Worm (Caenorhabditis elegans) whole organism, L2 larva: ENCODE results near the gene ZK370.4.
A peak's percentile ranks its signal among the peaks of the same experiment; 100 is the strongest.

ENCODE experiments used
- C34F6.9 ChIP-seq: fragments of 150-350 bp; optimal IDR thresholded peaks from 2 replicates; lab custom pipeline; 2014; ENCODE audit warnings: missing biosample characterization, missing genetic modification characterization
- F13H6.1 ChIP-seq: sonication (generic microtip); optimal IDR thresholded peaks from 2 replicates; lab custom pipeline; 2016; ENCODE audit warnings: missing genetic modification characterization, missing compliant biosample characterization
- R02D3.7 ChIP-seq: fragments of 150-350 bp; optimal IDR thresholded peaks from 2 replicates; lab custom pipeline; 2014; ENCODE audit warnings: missing biosample characterization, missing genetic modification characterization
- Y55F3AM.14 ChIP-seq: fragments of 200-800 bp; sonication (Bioruptor generic); optimal IDR thresholded peaks from 2 replicates; lab custom pipeline; 2018; ENCODE audit warnings: mild to moderate bottlenecking, missing genetic modification characterization, missing compliant biosample characterization
- ZK546.5 ChIP-seq: sonication (generic microtip); optimal IDR thresholded peaks from 2 replicates; lab custom pipeline; 2017; ENCODE audit warnings: missing biosample characterization, missing genetic modification characterization
- alr-1 ChIP-seq: fragments of 150-350 bp; optimal IDR thresholded peaks from 2 replicates; lab custom pipeline; 2014; ENCODE audit warnings: missing biosample characterization, missing genetic modification characterization
- aly-2 ChIP-seq: fragments of 150-350 bp; optimal IDR thresholded peaks from 2 replicates; lab custom pipeline; 2014; ENCODE audit warnings: missing biosample characterization, missing genetic modification characterization
- ama-1 ChIP-seq: fragments of 150-350 bp; optimal IDR thresholded peaks from 2 replicates; lab custom pipeline; 2018; ENCODE audit warnings: inconsistent platforms
- blmp-1 ChIP-seq: sonication (generic microtip); optimal IDR thresholded peaks from 2 replicates; lab custom pipeline; 2017; ENCODE audit warnings: missing genetic modification characterization, mild to moderate bottlenecking, missing compliant biosample characterization, antibody characterized with exemption, moderate library complexity; ENCODE audit not compliant: insufficient read depth
- ceh-16 ChIP-seq: fragments of 150-350 bp; optimal IDR thresholded peaks from 2 replicates; lab custom pipeline; 2014; ENCODE audit warnings: missing biosample characterization, missing genetic modification characterization
- ceh-82 ChIP-seq: fragments of 150-350 bp; optimal IDR thresholded peaks from 2 replicates; lab custom pipeline; 2014; ENCODE audit warnings: missing biosample characterization, missing genetic modification characterization
- crh-2 ChIP-seq: sonication (generic microtip); optimal IDR thresholded peaks from 2 replicates; lab custom pipeline; 2017; ENCODE audit warnings: missing biosample characterization, missing genetic modification characterization
- dmd-4 ChIP-seq: sonication (generic microtip); optimal IDR thresholded peaks from 2 replicates; lab custom pipeline; 2017; ENCODE audit warnings: missing biosample characterization, missing genetic modification characterization
- egl-27 ChIP-seq: sonication (generic microtip); optimal IDR thresholded peaks from 3 replicates; lab custom pipeline; 2017; ENCODE audit warnings: missing biosample characterization, missing genetic modification reagents, missing genetic modification characterization
- elt-1 ChIP-seq: fragments of 150-350 bp; optimal IDR thresholded peaks from 2 replicates; lab custom pipeline; 2014; ENCODE audit warnings: missing biosample characterization, missing genetic modification characterization
- elt-3 ChIP-seq: sonication (generic microtip); optimal IDR thresholded peaks from 2 replicates; lab custom pipeline; 2017; ENCODE audit warnings: missing biosample characterization, missing genetic modification characterization
- fos-1 ChIP-seq: fragments of 150-350 bp; optimal IDR thresholded peaks from 2 replicates; lab custom pipeline; 2014; ENCODE audit warnings: missing biosample characterization, missing genetic modification characterization
- gmeb-1 ChIP-seq: fragments of 150-350 bp; optimal IDR thresholded peaks from 2 replicates; lab custom pipeline; 2014; ENCODE audit warnings: missing biosample characterization, missing genetic modification characterization
- lin-11 ChIP-seq: fragments of 150-350 bp; sonication (generic microtip); optimal IDR thresholded peaks from 2 replicates; lab custom pipeline; 2014; ENCODE audit warnings: missing biosample characterization, missing genetic modification characterization, inconsistent platforms, mixed read lengths
- lin-13 ChIP-seq: fragments of 150-350 bp; optimal IDR thresholded peaks from 2 replicates; lab custom pipeline; 2014; ENCODE audit warnings: missing biosample characterization, missing genetic modification reagents, missing genetic modification characterization
- lin-39 ChIP-seq: fragments of 150-350 bp; optimal IDR thresholded peaks from 2 replicates; lab custom pipeline; 2014; ENCODE audit warnings: missing biosample characterization, missing genetic modification reagents, missing genetic modification characterization
- lsy-2 ChIP-seq, 2 experiments: fragments of 150-350 bp in 1 of 2; sonication (generic microtip) in 1 of 2; optimal IDR thresholded peaks; 2 replicates each; lab custom pipeline; 2014 to 2017; ENCODE audit warnings: missing biosample characterization in 2 of 2, missing genetic modification characterization in 2 of 2
- mab-5 ChIP-seq: fragments of 150-350 bp; optimal IDR thresholded peaks from 2 replicates; lab custom pipeline; 2014; ENCODE audit warnings: missing biosample characterization, missing genetic modification characterization
- mbf-1 ChIP-seq: sonication (generic microtip); optimal IDR thresholded peaks from 2 replicates; lab custom pipeline; 2017; ENCODE audit warnings: missing biosample characterization, missing genetic modification characterization
- mdl-1 ChIP-seq, 2 experiments: fragments of 150-350 bp in 1 of 2; sonication (generic microtip) in 1 of 2; optimal IDR thresholded peaks; 2 replicates each; lab custom pipeline; 2017; ENCODE audit warnings: missing biosample characterization in 2 of 2, missing genetic modification characterization in 2 of 2
- nhr-10 ChIP-seq: sonication (generic microtip); optimal IDR thresholded peaks from 2 replicates; lab custom pipeline; 2017; ENCODE audit warnings: missing biosample characterization, missing genetic modification characterization
- nhr-11 ChIP-seq: fragments of 150-350 bp; optimal IDR thresholded peaks from 2 replicates; lab custom pipeline; 2014; ENCODE audit warnings: missing biosample characterization, missing genetic modification characterization
- nhr-12 ChIP-seq: fragments of 150-350 bp; optimal IDR thresholded peaks from 2 replicates; lab custom pipeline; 2014; ENCODE audit warnings: missing biosample characterization, missing genetic modification characterization
- nhr-129 ChIP-seq: fragments of 150-350 bp; optimal IDR thresholded peaks from 2 replicates; lab custom pipeline; 2014; ENCODE audit warnings: missing biosample characterization, missing genetic modification characterization
- nhr-21 ChIP-seq: fragments of 150-350 bp; optimal IDR thresholded peaks from 2 replicates; lab custom pipeline; 2014; ENCODE audit warnings: missing biosample characterization, missing genetic modification characterization
- nhr-23 ChIP-seq: fragments of 150-350 bp; optimal IDR thresholded peaks from 2 replicates; lab custom pipeline; 2014; ENCODE audit warnings: missing biosample characterization, missing genetic modification reagents, missing genetic modification characterization
- nhr-237 ChIP-seq: fragments of 150-350 bp; optimal IDR thresholded peaks from 2 replicates; lab custom pipeline; 2014; ENCODE audit warnings: missing biosample characterization, missing genetic modification characterization
- nhr-25 ChIP-seq: fragments of 150-350 bp; sonication (generic microtip); optimal IDR thresholded peaks from 3 replicates; lab custom pipeline; 2014; ENCODE audit warnings: missing biosample characterization, missing genetic modification characterization
- nhr-6 ChIP-seq: fragments of 150-350 bp; optimal IDR thresholded peaks from 2 replicates; lab custom pipeline; 2014; ENCODE audit warnings: missing biosample characterization, missing genetic modification characterization
- nhr-77 ChIP-seq: fragments of 150-350 bp; optimal IDR thresholded peaks from 2 replicates; lab custom pipeline; 2014; ENCODE audit warnings: missing biosample characterization, missing genetic modification characterization
- peb-1 ChIP-seq: fragments of 150-350 bp; optimal IDR thresholded peaks from 2 replicates; lab custom pipeline; 2014; ENCODE audit warnings: missing biosample characterization, missing genetic modification characterization
- sem-4 ChIP-seq: fragments of 150-350 bp; optimal IDR thresholded peaks from 2 replicates; lab custom pipeline; 2014; ENCODE audit warnings: missing biosample characterization, missing genetic modification reagents, missing genetic modification characterization
- skn-1 ChIP-seq: sonication (generic microtip); optimal IDR thresholded peaks from 2 replicates; lab custom pipeline; 2017; ENCODE audit warnings: missing biosample characterization, missing genetic modification characterization
- sma-3 ChIP-seq: sonication (generic microtip); optimal IDR thresholded peaks from 2 replicates; lab custom pipeline; 2016; ENCODE audit warnings: missing genetic modification reagents, missing genetic modification characterization, missing compliant biosample characterization
- sma-9 ChIP-seq, 2 experiments: fragments of 150-350 bp in 1 of 2; sonication (generic microtip) in 1 of 2; optimal IDR thresholded peaks; 2 replicates each; lab custom pipeline; 2014 to 2016; ENCODE audit warnings: missing genetic modification characterization in 2 of 2, mild to moderate bottlenecking in 1 of 2, missing biosample characterization in 1 of 2, missing compliant biosample characterization in 1 of 2, missing genetic modification reagents in 1 of 2, moderate library complexity in 1 of 2
- snpc-4 ChIP-seq: fragments of 150-350 bp; optimal IDR thresholded peaks from 2 replicates; lab custom pipeline; 2014; ENCODE audit warnings: missing biosample characterization, missing genetic modification characterization
- unc-39 ChIP-seq: fragments of 150-350 bp; optimal IDR thresholded peaks from 2 replicates; lab custom pipeline; 2014; ENCODE audit warnings: missing biosample characterization, missing genetic modification characterization
- unc-55 ChIP-seq: fragments of 150-350 bp; sonication (generic microtip); optimal IDR thresholded peaks from 3 replicates; lab custom pipeline; 2014; ENCODE audit warnings: missing biosample characterization, missing genetic modification reagents, missing genetic modification characterization
- unc-62 ChIP-seq: fragments of 150-350 bp; optimal IDR thresholded peaks from 2 replicates; lab custom pipeline; 2014; ENCODE audit warnings: missing biosample characterization, missing genetic modification reagents, missing genetic modification characterization
- zag-1 ChIP-seq: fragments of 150-350 bp; optimal IDR thresholded peaks from 2 replicates; lab custom pipeline; 2014; ENCODE audit warnings: missing biosample characterization, missing genetic modification characterization
- ztf-1 ChIP-seq: fragments of 200-800 bp; sonication (Bioruptor generic); conservative IDR thresholded peaks from 2 replicates; pipeline ENCODE4 v1.3.6; 2022; ENCODE audit warnings: missing genetic modification characterization, missing compliant biosample characterization
- ztf-11 ChIP-seq: sonication (generic microtip); optimal IDR thresholded peaks from 2 replicates; lab custom pipeline; 2017; ENCODE audit warnings: missing biosample characterization, missing genetic modification characterization
- ztf-4 ChIP-seq: fragments of 150-350 bp; optimal IDR thresholded peaks from 2 replicates; lab custom pipeline; 2014; ENCODE audit warnings: missing biosample characterization, missing genetic modification characterization

Gene ZK370.4

ce11 chrIII:8739786-8740185 is 8.6 kb upstream of the ZK370.4 start:
- TF ChIP-seq unc-55 (GFP tag; lab: Kevin White, UChicago) (no peak), C34F6.9 (peak; percentile 40), mdl-1 (tag; optimal IDR thresholded peaks at IDR 0.05; lab: Kevin White, UChicago) (no peak), nhr-129 (peak; percentile 68), aly-2 (tag; lab: Kevin White, UChicago) (no peak), nhr-6 (no peak), lsy-2 (tag; optimal IDR thresholded peaks at IDR 0.05; lab: Kevin White, UChicago) (peak in 1 of 2 experiments; percentile 26), ztf-4 (tag; lab: Kevin White, UChicago) (peak; percentile 32), nhr-23 (tag; lab: Kevin White, UChicago) (no peak)

DNA sequence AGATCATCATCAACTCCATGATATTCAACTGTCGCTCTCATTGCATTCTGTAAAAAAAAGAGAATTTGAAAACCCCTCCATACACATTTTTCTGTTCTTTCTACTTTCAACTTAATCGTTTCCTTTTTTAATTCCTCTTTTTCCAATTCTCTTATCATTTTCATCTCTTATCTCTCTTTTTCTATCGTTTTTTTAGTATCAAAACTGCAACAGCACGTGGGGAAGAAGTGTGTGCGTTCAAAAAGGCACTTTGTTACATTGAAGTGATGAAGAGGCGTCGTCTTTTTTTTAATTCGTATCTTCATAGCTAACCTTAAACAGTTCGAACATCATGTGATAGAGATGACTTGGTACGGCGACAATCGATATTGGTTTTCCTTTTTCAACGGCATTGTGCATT is 7.9 kb upstream of the ZK370.4 start:
- peak; percentile 23 for TF ChIP-seq sem-4 (tag; lab: Kevin White, UChicago)
- no peak for TF ChIP-seq lin-13
- TF ChIP-seq nhr-12 (tag; lab: Kevin White, UChicago) = no peak
- TF ChIP-seq F13H6.1 (tag; lab: Kevin White, UChicago) = peak; percentile 54
- no peak for TF ChIP-seq aly-2 (tag; lab: Kevin White, UChicago)
- TF ChIP-seq ZK546.5 = no peak
- TF ChIP-seq C34F6.9 = no peak
- no peak for TF ChIP-seq nhr-77 (tag; lab: Kevin White, UChicago)
- peak; percentile 88 for TF ChIP-seq nhr-25
- TF ChIP-seq fos-1 (tag; lab: Kevin White, UChicago) = peak; percentile 95
- no peak for TF ChIP-seq lin-11
- no peak for TF ChIP-seq nhr-237
- no peak for TF ChIP-seq elt-1
- TF ChIP-seq zag-1 (tag; lab: Kevin White, UChicago) = no peak
- TF ChIP-seq ceh-16 (tag; lab: Kevin White, UChicago) = no peak
- TF ChIP-seq nhr-129 = peak; percentile 37
- TF ChIP-seq unc-62 (GFP tag; lab: Kevin White, UChicago) = no peak
- TF ChIP-seq crh-2 = peak; percentile 84
- no peak for TF ChIP-seq dmd-4 (tag; lab: Kevin White, UChicago)
- no peak for TF ChIP-seq elt-3 (tag; lab: Kevin White, UChicago)
- no peak for TF ChIP-seq unc-39 (tag; lab: Kevin White, UChicago)
- TF ChIP-seq nhr-11 = no peak
- no peak for TF ChIP-seq Y55F3AM.14
- no peak for TF ChIP-seq mbf-1 (tag; lab: Kevin White, UChicago)
- TF ChIP-seq peb-1 = no peak
- TF ChIP-seq sma-9 (GFP tag; optimal IDR thresholded peaks at IDR 0.05; lab: Kevin White, UChicago) = peak; percentile 95
- TF ChIP-seq sma-9 (tag; optimal IDR thresholded peaks at IDR 0.05; lab: Kevin White, UChicago) = no peak
- TF ChIP-seq ceh-82 (tag; lab: Kevin White, UChicago) = no peak
- TF ChIP-seq nhr-10 (tag; lab: Kevin White, UChicago) = no peak
- TF ChIP-seq ztf-1 = no peak
- no peak for TF ChIP-seq alr-1 (tag; lab: Kevin White, UChicago)
- peak; percentile 75 for TF ChIP-seq nhr-21
- no peak for TF ChIP-seq nhr-6
- no peak for TF ChIP-seq ztf-4 (tag; lab: Kevin White, UChicago)
- no peak for TF ChIP-seq nhr-23 (tag; lab: Kevin White, UChicago)
- no peak for TF ChIP-seq skn-1 (tag; lab: Kevin White, UChicago)
- TF ChIP-seq sma-3 (GFP tag; lab: Kevin White, UChicago) = peak; percentile 79
- no peak for TF ChIP-seq lin-39 (tag; lab: Kevin White, UChicago)
- TF ChIP-seq egl-27 (tag; lab: Kevin White, UChicago) = no peak
- peak; percentile 46 to 78 for TF ChIP-seq mdl-1 (tag; optimal IDR thresholded peaks at IDR 0.05; lab: Kevin White, UChicago)
- peak; percentile 47 for TF ChIP-seq blmp-1 (tag; lab: Kevin White, UChicago)
- no peak for TF ChIP-seq snpc-4 (tag; lab: Kevin White, UChicago)
- TF ChIP-seq mab-5 (tag; lab: Kevin White, UChicago) = no peak
- no peak for TF ChIP-seq ztf-11 (tag; lab: Kevin White, UChicago)
- TF ChIP-seq gmeb-1 = peak; percentile 73
- TF ChIP-seq ama-1 (lab: Kevin White, UChicago) = no peak
- TF ChIP-seq R02D3.7 (tag; lab: Kevin White, UChicago) = no peak
- peak in 1 of 2 experiments; percentile 32 for TF ChIP-seq lsy-2 (tag; optimal IDR thresholded peaks at IDR 0.05; lab: Kevin White, UChicago)
- TF ChIP-seq unc-55 (GFP tag; lab: Kevin White, UChicago) = no peak
- TF ChIP-seq, all 48 proteins: peak for 13
